Worm (Caenorhabditis elegans) whole organism, L3 larva: ENCODE measurements around the gene Y49F6B.6.

ENCODE experiments used
- R02D3.7 ChIP-seq: fragments of 150-350 bp; optimal IDR thresholded peaks from 2 replicates; lab custom pipeline; 2014; ENCODE audit warnings: missing biosample characterization, missing genetic modification characterization
- aly-2 ChIP-seq: fragments of 150-350 bp; optimal IDR thresholded peaks from 2 replicates; lab custom pipeline; 2014; ENCODE audit warnings: missing biosample characterization, missing genetic modification characterization
- ceh-28 ChIP-seq: fragments of 150-350 bp; optimal IDR thresholded peaks from 2 replicates; lab custom pipeline; 2014; ENCODE audit warnings: missing biosample characterization, missing genetic modification reagents, missing genetic modification characterization
- daf-12 ChIP-seq: fragments of 150-350 bp; optimal IDR thresholded peaks from 2 replicates; lab custom pipeline; 2014; ENCODE audit warnings: missing biosample characterization, missing genetic modification reagents, missing genetic modification characterization
- egl-5 ChIP-seq: fragments of 150-350 bp; optimal IDR thresholded peaks from 2 replicates; lab custom pipeline; 2017; ENCODE audit warnings: missing biosample characterization, missing genetic modification reagents, missing genetic modification characterization, inconsistent platforms
- elt-1 ChIP-seq: fragments of 150-350 bp; optimal IDR thresholded peaks from 2 replicates; lab custom pipeline; 2014; ENCODE audit warnings: missing biosample characterization, missing genetic modification characterization
- elt-2 ChIP-seq: sonication (generic microtip); optimal IDR thresholded peaks from 2 replicates; lab custom pipeline; 2016; ENCODE audit warnings: missing genetic modification reagents, mild to moderate bottlenecking, missing genetic modification characterization, missing compliant biosample characterization
- elt-3 ChIP-seq, 3 experiments: fragments of 150-350 bp in 1 of 3; sonication (generic microtip) in 2 of 3; optimal IDR thresholded peaks; 2 replicates in 2 of 3; 4 replicates in 1 of 3; lab custom pipeline; 2014 to 2017; ENCODE audit warnings: missing biosample characterization in 3 of 3, missing genetic modification characterization in 3 of 3
- fkh-2 ChIP-seq: fragments of 150-350 bp; optimal IDR thresholded peaks from 2 replicates; lab custom pipeline; 2014; ENCODE audit warnings: missing biosample characterization, missing genetic modification reagents, missing genetic modification characterization
- fos-1 ChIP-seq: fragments of 150-350 bp; optimal IDR thresholded peaks from 2 replicates; lab custom pipeline; 2014; ENCODE audit warnings: missing biosample characterization, missing genetic modification characterization
- hmg-11 ChIP-seq: sonication (generic microtip); optimal IDR thresholded peaks from 2 replicates; lab custom pipeline; 2016; ENCODE audit warnings: missing genetic modification characterization, missing compliant biosample characterization
- jun-1 ChIP-seq: fragments of 150-350 bp; optimal IDR thresholded peaks from 2 replicates; lab custom pipeline; 2014; ENCODE audit warnings: missing biosample characterization, missing genetic modification reagents, missing genetic modification characterization
- lin-15B ChIP-seq: fragments of 150-350 bp; optimal IDR thresholded peaks from 2 replicates; lab custom pipeline; 2014; ENCODE audit warnings: missing biosample characterization, missing genetic modification characterization
- lin-39 ChIP-seq: fragments of 150-350 bp; optimal IDR thresholded peaks from 2 replicates; lab custom pipeline; 2018; ENCODE audit warnings: missing biosample characterization, missing genetic modification reagents, missing genetic modification characterization
- lsy-12 ChIP-seq: sonication (generic microtip); optimal IDR thresholded peaks from 2 replicates; lab custom pipeline; 2016; ENCODE audit warnings: mild to moderate bottlenecking, missing genetic modification characterization, missing compliant biosample characterization
- mdl-1 ChIP-seq: fragments of 150-350 bp; optimal IDR thresholded peaks from 2 replicates; lab custom pipeline; 2014; ENCODE audit warnings: missing biosample characterization, missing genetic modification characterization
- mml-1 ChIP-seq: fragments of 150-350 bp; sonication (generic microtip); optimal IDR thresholded peaks from 3 replicates; lab custom pipeline; 2014; ENCODE audit warnings: missing biosample characterization, missing genetic modification characterization
- nfya-1 ChIP-seq: sonication (generic microtip); optimal IDR thresholded peaks from 2 replicates; lab custom pipeline; 2017; ENCODE audit warnings: missing genetic modification characterization, mild to moderate bottlenecking, missing compliant biosample characterization, antibody characterized with exemption, moderate library complexity; ENCODE audit not compliant: insufficient read depth
- nhr-11 ChIP-seq: fragments of 150-350 bp; optimal IDR thresholded peaks from 2 replicates; lab custom pipeline; 2014; ENCODE audit warnings: missing biosample characterization, missing genetic modification characterization
- nhr-12 ChIP-seq: fragments of 150-350 bp; optimal IDR thresholded peaks from 2 replicates; lab custom pipeline; 2014; ENCODE audit warnings: missing biosample characterization, missing genetic modification characterization
- nhr-23 ChIP-seq: fragments of 150-350 bp; optimal IDR thresholded peaks from 2 replicates; lab custom pipeline; 2014; ENCODE audit warnings: missing biosample characterization, missing genetic modification reagents, missing genetic modification characterization
- nhr-76 ChIP-seq: fragments of 150-350 bp; sonication (generic microtip); optimal IDR thresholded peaks from 5 replicates; lab custom pipeline; 2014; ENCODE audit warnings: missing biosample characterization, missing genetic modification characterization
- pha-4 ChIP-seq: fragments of 150-350 bp; optimal IDR thresholded peaks from 2 replicates; lab custom pipeline; 2014; ENCODE audit warnings: missing biosample characterization, missing genetic modification reagents, missing genetic modification characterization
- pqm-1 ChIP-seq: fragments of 150-350 bp; optimal IDR thresholded peaks from 2 replicates; lab custom pipeline; 2017; ENCODE audit warnings: missing biosample characterization, missing genetic modification characterization, inconsistent platforms
- sea-2 ChIP-seq: fragments of 150-350 bp; sonication (generic microtip); optimal IDR thresholded peaks from 4 replicates; lab custom pipeline; 2014; ENCODE audit warnings: missing biosample characterization, missing genetic modification reagents, missing genetic modification characterization
- snpc-4 ChIP-seq: fragments of 150-350 bp; optimal IDR thresholded peaks from 2 replicates; lab custom pipeline; 2014; ENCODE audit warnings: missing biosample characterization, missing genetic modification characterization
- tbx-2 ChIP-seq: sonication (generic microtip); optimal IDR thresholded peaks from 2 replicates; lab custom pipeline; 2016; ENCODE audit warnings: mild to moderate bottlenecking, missing genetic modification characterization, missing compliant biosample characterization
- unc-62 ChIP-seq: fragments of 150-350 bp; sonication (generic microtip); optimal IDR thresholded peaks from 4 replicates; lab custom pipeline; 2014; ENCODE audit warnings: missing biosample characterization, missing genetic modification reagents, missing genetic modification characterization
- zag-1 ChIP-seq: fragments of 150-350 bp; optimal IDR thresholded peaks from 2 replicates; lab custom pipeline; 2014; ENCODE audit warnings: missing biosample characterization, missing genetic modification characterization
- ztf-11 ChIP-seq: fragments of 150-350 bp; optimal IDR thresholded peaks from 2 replicates; lab custom pipeline; 2014; ENCODE audit warnings: missing biosample characterization, missing genetic modification characterization
- ztf-4 ChIP-seq: fragments of 150-350 bp; optimal IDR thresholded peaks from 2 replicates; lab custom pipeline; 2014; ENCODE audit warnings: missing biosample characterization, missing genetic modification characterization

Gene Y49F6B.6

DNA sequence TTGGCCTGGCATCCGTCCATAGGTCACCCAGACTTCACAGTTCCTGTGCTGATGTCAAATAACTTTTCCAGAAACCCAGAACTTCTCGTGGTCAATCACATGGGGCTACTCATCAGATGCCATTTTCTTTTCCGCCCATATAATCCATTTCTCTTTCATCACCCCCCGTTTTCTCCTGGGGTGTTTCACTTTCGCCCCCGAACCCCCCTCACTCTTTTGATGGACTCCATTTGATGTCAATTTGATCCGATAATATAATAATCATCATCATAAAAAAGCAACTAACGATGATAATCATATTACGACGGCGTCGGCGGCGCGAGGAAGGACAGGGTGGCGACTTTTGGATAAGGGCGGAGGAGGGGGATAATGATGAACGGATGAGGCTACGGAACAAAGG is 34.6 kb upstream of the Y49F6B.6 start:
- TF ChIP-seq hmg-11 (tag; lab: Kevin White, UChicago), result no peak
- TF ChIP-seq sea-2 (GFP tag; lab: Kevin White, UChicago), result no peak
- no peak for TF ChIP-seq nfya-1 (tag; lab: Kevin White, UChicago)
- no peak for TF ChIP-seq lin-15B
- no peak for TF ChIP-seq nhr-12
- no peak for TF ChIP-seq daf-12
- no peak for TF ChIP-seq mml-1 (tag; lab: Kevin White, UChicago)
- no peak for TF ChIP-seq nhr-76 (tag; lab: Kevin White, UChicago)
- TF ChIP-seq aly-2 (tag; lab: Kevin White, UChicago), result no peak
- no peak for TF ChIP-seq zag-1 (tag; lab: Kevin White, UChicago)
- no peak for TF ChIP-seq R02D3.7 (tag; lab: Kevin White, UChicago)
- no peak for TF ChIP-seq elt-2
- TF ChIP-seq fkh-2 (tag; lab: Kevin White, UChicago), result no peak
- no peak for TF ChIP-seq ztf-11 (tag; lab: Kevin White, UChicago)

- peak; percentile 15 for TF ChIP-seq nfya-1 (tag; lab: Kevin White, UChicago)
- TF ChIP-seq elt-2, result peak; percentile 96
- TF ChIP-seq pqm-1 (tag; lab: Kevin White, UChicago), result peak; percentile 69
- no peak for TF ChIP-seq ceh-28 (tag; lab: Kevin White, UChicago)
- peak; percentile 56 for TF ChIP-seq lin-39 (tag; lab: Kevin White, UChicago)
- no peak for TF ChIP-seq nhr-12
- TF ChIP-seq nhr-76 (tag; lab: Kevin White, UChicago), result no peak
- no peak for TF ChIP-seq unc-62
- no peak for TF ChIP-seq elt-3 (tag; optimal IDR thresholded peaks at IDR 0.05; lab: Kevin White, UChicago)
Observed at ce11 chrII:3439244-3439698, 33.6 kb upstream of the Y49F6B.6 start.

- TF ChIP-seq elt-2 (peak; percentile 89), snpc-4 (tag; lab: Kevin White, UChicago) (peak; percentile 57), pqm-1 (tag; lab: Kevin White, UChicago) (peak; percentile 57), ztf-11 (tag; lab: Kevin White, UChicago) (no peak)
Observed at ce11 chrII:3439842-3440640, 32.9 kb upstream of the Y49F6B.6 start.

ce11 chrII:3440641-3440926 is 32.3 kb upstream of the Y49F6B.6 start, which contains the start of gene C16C8.17:
TSS of gene C16C8.17 (plus strand) at chrII:3440827.
- TF ChIP-seq R02D3.7 (tag; lab: Kevin White, UChicago), result no peak
- TF ChIP-seq egl-5 (tag; lab: Kevin White, UChicago), result no peak
- no peak for TF ChIP-seq pha-4
- no peak for TF ChIP-seq jun-1 (tag; lab: Kevin White, UChicago)
- TF ChIP-seq elt-3 (tag; optimal IDR thresholded peaks at IDR 0.05; lab: Kevin White, UChicago), result no peak
- no peak for TF ChIP-seq lsy-12 (tag; lab: Kevin White, UChicago)
- TF ChIP-seq lin-15B, result no peak
- no peak for TF ChIP-seq tbx-2 (tag; lab: Kevin White, UChicago)
- TF ChIP-seq, all 47 proteins: peak for 0

- TF ChIP-seq nfya-1 (tag; lab: Kevin White, UChicago) (no peak), fos-1 (tag; lab: Kevin White, UChicago) (no peak)
Observed at ce11 chrII:3441377-3441776, 31.5 kb upstream of the Y49F6B.6 start, which contains the start of gene C16C8.27. TSS of gene C16C8.27 (plus strand) at chrII:3441677.

ce11 chrII:3443154-3443553 is 29.8 kb upstream of the Y49F6B.6 start, which contains the start of gene C16C8.22:
TSS of gene C16C8.22 (minus strand) at chrII:3443254.
- TF ChIP-seq elt-1 (no peak), egl-5 (tag; lab: Kevin White, UChicago) (no peak), nhr-11 (tag; lab: Kevin White, UChicago) (no peak), nhr-23 (tag; lab: Kevin White, UChicago) (no peak), mdl-1 (no peak), ztf-4 (tag; lab: Kevin White, UChicago) (no peak), ceh-28 (tag; lab: Kevin White, UChicago) (no peak), elt-3 (tag; optimal IDR thresholded peaks at IDR 0.05; lab: Kevin White, UChicago) (no peak), nhr-76 (tag; lab: Kevin White, UChicago) (no peak)
